Worm (Caenorhabditis elegans) whole organism, L1 larva: Measurements from ENCODE around the gene M28.4.

Source experiments
- C04F5.9 ChIP-seq: sonication (generic microtip); optimal IDR thresholded peaks from 2 replicates; lab custom pipeline; 2016; ENCODE audit warnings: missing genetic modification characterization, missing compliant biosample characterization
- C16A3.4 ChIP-seq: fragments of 150-350 bp; optimal IDR thresholded peaks from 2 replicates; lab custom pipeline; 2014; ENCODE audit warnings: missing biosample characterization, missing genetic modification characterization
- C34B4.2 ChIP-seq: sonication (generic microtip); optimal IDR thresholded peaks from 2 replicates; lab custom pipeline; 2017; ENCODE audit warnings: mild to moderate bottlenecking, missing genetic modification characterization, missing compliant biosample characterization
- Y116A8C.19 ChIP-seq: sonication (generic microtip); optimal IDR thresholded peaks from 2 replicates; lab custom pipeline; 2016; ENCODE audit warnings: missing compliant biosample characterization, missing genetic modification characterization, borderline replicate concordance
- aha-1 ChIP-seq: fragments of 150-350 bp; optimal IDR thresholded peaks from 2 replicates; lab custom pipeline; 2014; ENCODE audit warnings: missing biosample characterization, missing genetic modification characterization
- aly-2 ChIP-seq: fragments of 150-350 bp; optimal IDR thresholded peaks from 2 replicates; lab custom pipeline; 2014; ENCODE audit warnings: missing biosample characterization, missing genetic modification characterization
- ama-1 ChIP-seq: fragments of 150-350 bp; optimal IDR thresholded peaks from 2 replicates; lab custom pipeline; 2014
- blmp-1 ChIP-seq: fragments of 150-350 bp; optimal IDR thresholded peaks from 2 replicates; lab custom pipeline; 2014; ENCODE audit warnings: missing biosample characterization, missing genetic modification characterization
- ceh-63 ChIP-seq: fragments of 200-800 bp; sonication (Bioruptor generic); optimal IDR thresholded peaks from 2 replicates; lab custom pipeline; 2018; ENCODE audit warnings: mild to moderate bottlenecking, missing genetic modification characterization, missing compliant biosample characterization
- ceh-82 ChIP-seq, 3 experiments: fragments of 150-350 bp in 1 of 3; sonication (generic microtip) in 2 of 3; optimal IDR thresholded peaks; 2 replicates each; lab custom pipeline; 2014 to 2017; ENCODE audit warnings: missing biosample characterization in 3 of 3, missing genetic modification characterization in 3 of 3
- ces-1 ChIP-seq: fragments of 150-350 bp; optimal IDR thresholded peaks from 2 replicates; lab custom pipeline; 2014; ENCODE audit warnings: missing biosample characterization, missing genetic modification reagents, missing genetic modification characterization
- dpl-1 ChIP-seq, 3 experiments: fragments of 150-350 bp in 2 of 3; sonication (generic microtip) in 1 of 3; optimal IDR thresholded peaks; 2 replicates each; lab custom pipeline; 2014 to 2017; ENCODE audit warnings: missing biosample characterization in 3 of 3, missing genetic modification characterization in 3 of 3, missing genetic modification reagents in 3 of 3
- dsc-1 ChIP-seq: sonication (generic microtip); optimal IDR thresholded peaks from 2 replicates; lab custom pipeline; 2016; ENCODE audit warnings: mild to moderate bottlenecking, missing genetic modification characterization, missing compliant biosample characterization
- elt-2 ChIP-seq: sonication (generic microtip); optimal IDR thresholded peaks from 2 replicates; lab custom pipeline; 2016; ENCODE audit warnings: missing genetic modification characterization, mild to moderate bottlenecking, inconsistent platforms, missing compliant biosample characterization, missing genetic modification reagents
- fkh-10 ChIP-seq: sonication (generic microtip); optimal IDR thresholded peaks from 2 replicates; lab custom pipeline; 2017; ENCODE audit warnings: missing biosample characterization, missing genetic modification reagents, missing genetic modification characterization
- fkh-4 ChIP-seq: sonication (generic microtip); optimal IDR thresholded peaks from 2 replicates; lab custom pipeline; 2016; ENCODE audit warnings: missing compliant biosample characterization, missing genetic modification characterization, borderline replicate concordance
- fkh-8 ChIP-seq: sonication (generic microtip); optimal IDR thresholded peaks from 2 replicates; lab custom pipeline; 2016; ENCODE audit warnings: mild to moderate bottlenecking, missing genetic modification characterization, missing compliant biosample characterization
- fos-1 ChIP-seq: fragments of 150-350 bp; optimal IDR thresholded peaks from 2 replicates; lab custom pipeline; 2014; ENCODE audit warnings: missing biosample characterization, missing genetic modification characterization
- grh-1 ChIP-seq: fragments of 200-800 bp; sonication (Bioruptor generic); IDR thresholded peaks from 2 replicates; pipeline ENCODE4 v1.3.6; 2022; ENCODE audit warnings: missing genetic modification reagents, missing genetic modification characterization, missing compliant biosample characterization
- hlh-17 ChIP-seq: fragments of 200-800 bp; sonication (Bioruptor generic); optimal IDR thresholded peaks from 2 replicates; lab custom pipeline; 2018; ENCODE audit warnings: missing genetic modification characterization, mild to moderate bottlenecking, missing compliant biosample characterization, moderate library complexity, borderline replicate concordance
- hpl-2 ChIP-seq: fragments of 150-350 bp; optimal IDR thresholded peaks from 2 replicates; lab custom pipeline; 2014; ENCODE audit warnings: missing biosample characterization, missing genetic modification reagents, missing genetic modification characterization
- irx-1 ChIP-seq: sonication (generic microtip); optimal IDR thresholded peaks from 2 replicates; lab custom pipeline; 2016; ENCODE audit warnings: missing genetic modification characterization, missing compliant biosample characterization
- jun-1 ChIP-seq: fragments of 150-350 bp; optimal IDR thresholded peaks from 2 replicates; lab custom pipeline; 2014; ENCODE audit warnings: missing biosample characterization, missing genetic modification reagents, missing genetic modification characterization
- lin-14 ChIP-seq: fragments of 200-800 bp; sonication (Bioruptor generic); optimal IDR thresholded peaks from 2 replicates; lab custom pipeline; 2018; ENCODE audit warnings: mild to moderate bottlenecking, missing genetic modification characterization, moderate library complexity, missing compliant biosample characterization
- lin-15B ChIP-seq: fragments of 150-350 bp; sonication (generic microtip); optimal IDR thresholded peaks from 3 replicates; lab custom pipeline; 2014; ENCODE audit warnings: missing biosample characterization, missing genetic modification characterization
- lsy-2 ChIP-seq, 2 experiments: fragments of 150-350 bp; optimal IDR thresholded peaks; 2 replicates each; lab custom pipeline; 2014; ENCODE audit warnings: missing biosample characterization in 2 of 2, missing genetic modification characterization in 2 of 2
- mdl-1 ChIP-seq, 2 experiments: fragments of 150-350 bp; optimal IDR thresholded peaks; 2 replicates each; lab custom pipeline; 2014 to 2017; ENCODE audit warnings: missing biosample characterization in 2 of 2, missing genetic modification characterization in 2 of 2, inconsistent platforms in 1 of 2
- mef-2 ChIP-seq: fragments of 150-350 bp; optimal IDR thresholded peaks from 2 replicates; lab custom pipeline; 2014; ENCODE audit warnings: missing biosample characterization, missing genetic modification characterization
- mep-1 ChIP-seq: fragments of 150-350 bp; optimal IDR thresholded peaks from 2 replicates; lab custom pipeline; 2014; ENCODE audit warnings: missing biosample characterization, missing genetic modification characterization
- nhr-12 ChIP-seq: sonication (generic microtip); optimal IDR thresholded peaks from 2 replicates; lab custom pipeline; 2017; ENCODE audit warnings: missing biosample characterization, missing genetic modification characterization
- nhr-19 ChIP-seq: fragments of 200-800 bp; sonication (Bioruptor generic); conservative IDR thresholded peaks from 2 replicates; pipeline ENCODE4 v1.3.6; 2022; ENCODE audit warnings: missing genetic modification characterization, missing compliant biosample characterization
- nhr-20 ChIP-seq: sonication (generic microtip); optimal IDR thresholded peaks from 2 replicates; lab custom pipeline; 2016; ENCODE audit warnings: mild to moderate bottlenecking, missing genetic modification characterization, missing compliant biosample characterization
- nhr-237 ChIP-seq: fragments of 150-350 bp; optimal IDR thresholded peaks from 2 replicates; lab custom pipeline; 2014; ENCODE audit warnings: missing biosample characterization, missing genetic modification characterization
- nhr-28 ChIP-seq: fragments of 150-350 bp; optimal IDR thresholded peaks from 2 replicates; lab custom pipeline; 2014; ENCODE audit warnings: missing biosample characterization, missing genetic modification characterization
- nhr-47 ChIP-seq: sonication (generic microtip); optimal IDR thresholded peaks from 2 replicates; lab custom pipeline; 2016; ENCODE audit warnings: mild to moderate bottlenecking, missing genetic modification characterization, moderate library complexity, missing compliant biosample characterization
- nhr-71 ChIP-seq: sonication (generic microtip); optimal IDR thresholded peaks from 2 replicates; lab custom pipeline; 2016; ENCODE audit warnings: mild to moderate bottlenecking, missing genetic modification characterization, moderate library complexity, missing compliant biosample characterization
- nhr-85 ChIP-seq: sonication (generic microtip); peaks from one replicate; lab custom pipeline; 2016; ENCODE audit warnings: missing genetic modification characterization, inconsistent platforms, missing compliant biosample characterization
- pax-3 ChIP-seq: fragments of 200-800 bp; sonication (Bioruptor generic); optimal IDR thresholded peaks from 2 replicates; lab custom pipeline; 2018; ENCODE audit warnings: mild to moderate bottlenecking, missing genetic modification characterization, moderate library complexity, missing compliant biosample characterization
- pqm-1 ChIP-seq: sonication (generic microtip); optimal IDR thresholded peaks from 3 replicates; lab custom pipeline; 2017; ENCODE audit warnings: missing biosample characterization, missing genetic modification characterization
- rnt-1 ChIP-seq: sonication (generic microtip); optimal IDR thresholded peaks from 2 replicates; lab custom pipeline; 2016; ENCODE audit warnings: mild to moderate bottlenecking, missing genetic modification characterization, moderate library complexity, missing compliant biosample characterization
- skn-1 ChIP-seq: fragments of 150-350 bp; optimal IDR thresholded peaks from 2 replicates; lab custom pipeline; 2014; ENCODE audit warnings: missing biosample characterization, missing genetic modification characterization
- snu-23 ChIP-seq: sonication (generic microtip); optimal IDR thresholded peaks from 2 replicates; lab custom pipeline; 2016; ENCODE audit warnings: missing genetic modification characterization, missing compliant biosample characterization
- sox-4 ChIP-seq: sonication (generic microtip); optimal IDR thresholded peaks from 2 replicates; lab custom pipeline; 2016; ENCODE audit warnings: missing genetic modification characterization, missing compliant biosample characterization
- sptf-1 ChIP-seq: fragments of 150-350 bp; optimal IDR thresholded peaks from 2 replicates; lab custom pipeline; 2014; ENCODE audit warnings: missing biosample characterization, missing genetic modification characterization
- sup-37 ChIP-seq: fragments of 200-800 bp; sonication (Bioruptor generic); optimal IDR thresholded peaks from 2 replicates; lab custom pipeline; 2018; ENCODE audit warnings: mild to moderate bottlenecking, missing genetic modification characterization, missing compliant biosample characterization
- swsn-7 ChIP-seq: sonication (generic microtip); optimal IDR thresholded peaks from 2 replicates; lab custom pipeline; 2016; ENCODE audit warnings: missing genetic modification characterization, missing compliant biosample characterization
- tbx-2 ChIP-seq: sonication (generic microtip); optimal IDR thresholded peaks from 2 replicates; lab custom pipeline; 2016; ENCODE audit warnings: missing genetic modification characterization, missing compliant biosample characterization
- unc-130 ChIP-seq: fragments of 150-350 bp; optimal IDR thresholded peaks from 2 replicates; lab custom pipeline; 2017; ENCODE audit warnings: missing biosample characterization, missing genetic modification characterization, inconsistent platforms
- unc-62 ChIP-seq: fragments of 150-350 bp; optimal IDR thresholded peaks from 2 replicates; lab custom pipeline; 2014; ENCODE audit warnings: missing biosample characterization, missing genetic modification reagents, missing genetic modification characterization
- unc-98 ChIP-seq: fragments of 200-800 bp; sonication (Bioruptor generic); IDR thresholded peaks from 2 replicates; pipeline ENCODE4 v1.3.6; 2022; ENCODE audit warnings: missing genetic modification characterization, missing compliant biosample characterization
- xbp-1 ChIP-seq: sonication (generic microtip); optimal IDR thresholded peaks from 2 replicates; lab custom pipeline; 2016; ENCODE audit warnings: missing genetic modification characterization, missing compliant biosample characterization
- ztf-11 ChIP-seq, 2 experiments: sonication (generic microtip); optimal IDR thresholded peaks; 2 replicates each; lab custom pipeline; 2016 to 2017; ENCODE audit warnings: missing genetic modification characterization in 2 of 2, missing biosample characterization in 1 of 2, missing compliant biosample characterization in 1 of 2
- ztf-4 ChIP-seq: fragments of 150-350 bp; optimal IDR thresholded peaks from 2 replicates; lab custom pipeline; 2014; ENCODE audit warnings: missing biosample characterization, missing genetic modification characterization

M28.4 gene

DNA sequence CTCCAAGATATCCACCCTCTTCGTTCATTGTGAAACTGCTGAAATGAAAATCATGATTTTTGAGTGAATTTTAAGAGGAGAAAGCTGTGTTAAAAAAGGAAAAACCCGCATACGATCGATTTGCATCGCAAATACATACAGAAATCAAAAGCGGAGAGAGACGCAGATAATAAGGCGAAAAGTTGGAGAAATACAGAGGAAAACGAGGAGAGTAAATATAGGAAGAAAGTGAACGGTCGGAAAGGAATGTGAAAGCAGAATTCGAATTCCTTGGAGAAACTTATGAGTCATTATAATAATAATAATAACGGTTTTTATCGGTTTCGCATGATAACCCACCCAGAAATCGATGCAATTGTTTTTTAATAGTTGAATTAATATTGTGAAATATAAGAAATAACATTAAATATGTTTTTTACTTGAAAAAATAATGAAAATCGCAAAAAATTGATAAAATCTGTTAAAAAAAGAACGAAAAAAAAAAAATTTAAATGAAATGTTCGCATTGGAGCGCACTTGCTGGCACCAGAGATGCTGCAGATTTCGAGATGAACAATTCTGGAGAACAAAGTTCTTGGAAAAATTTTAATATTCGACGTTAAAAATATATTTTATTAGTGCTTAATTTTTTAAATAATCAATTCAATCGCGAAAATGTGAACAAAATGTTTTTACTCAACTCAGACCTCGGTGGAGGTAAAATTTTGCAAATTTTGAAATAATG is 36.1 kb upstream of the M28.4 start, which contains the start of gene ccm-3:
TSS of gene ccm-3 (minus strand) at position 38 of the 724 bp plus-strand sequence.
- TF ChIP-seq snu-23 (GFP tag; lab: Kevin White, UChicago) (peak; percentile 11), mep-1 (no peak), ceh-63 (GFP tag; lab: Kevin White, UChicago) (no peak), hpl-2 (GFP tag; lab: Kevin White, UChicago) (no peak), sox-4 (tag; lab: Kevin White, UChicago) (no peak), mef-2 (tag; lab: Kevin White, UChicago) (no peak), xbp-1 (tag; lab: Kevin White, UChicago) (peak; percentile 23), jun-1 (no peak), nhr-12 (no peak), blmp-1 (tag; lab: Kevin White, UChicago) (peak; percentile 98), C04F5.9 (tag; lab: Kevin White, UChicago) (no peak), mdl-1 (tag; optimal IDR thresholded peaks at IDR 0.05; lab: Kevin White, UChicago) (no peak), nhr-85 (no peak), rnt-1 (peak; percentile 42), swsn-7 (tag; lab: Kevin White, UChicago) (no peak), sptf-1 (tag; lab: Kevin White, UChicago) (no peak), fos-1 (tag; lab: Kevin White, UChicago) (no peak), fkh-10 (GFP tag; lab: Kevin White, UChicago) (peak; percentile 3), C34B4.2 (tag; lab: Kevin White, UChicago) (no peak), ztf-4 (tag; lab: Kevin White, UChicago) (no peak), dpl-1 (GFP tag; optimal IDR thresholded peaks at IDR 0.05; lab: Kevin White, UChicago) (peak; percentile 26 to 62 (median 34)), tbx-2 (tag; lab: Kevin White, UChicago) (no peak), unc-130 (no peak), irx-1 (tag; lab: Kevin White, UChicago) (no peak), nhr-47 (tag; lab: Kevin White, UChicago) (peak; percentile 30), hlh-17 (GFP tag; lab: Kevin White, UChicago) (no peak), ztf-11 (tag; optimal IDR thresholded peaks at IDR 0.05; lab: Kevin White, UChicago) (no peak), fkh-4 (tag; lab: Kevin White, UChicago) (no peak), pqm-1 (tag; lab: Kevin White, UChicago) (no peak), fkh-8 (tag; lab: Kevin White, UChicago) (peak; percentile 28), nhr-20 (no peak), dsc-1 (no peak), sup-37 (GFP tag; lab: Kevin White, UChicago) (no peak), ama-1 (lab: Kevin White, UChicago) (no peak), lsy-2 (tag; optimal IDR thresholded peaks at IDR 0.05; lab: Kevin White, UChicago) (peak; percentile 15 to 77), skn-1 (tag; lab: Kevin White, UChicago) (no peak), ceh-82 (tag; optimal IDR thresholded peaks at IDR 0.05; lab: Kevin White, UChicago) (peak in 2 of 3 experiments; percentile 15 to 54), Y116A8C.19 (tag; lab: Kevin White, UChicago) (no peak), pax-3 (tag; lab: Kevin White, UChicago) (no peak), elt-2 (tag; lab: Kevin White, UChicago) (no peak), unc-62 (GFP tag; lab: Kevin White, UChicago) (no peak), unc-98 (GFP tag; lab: Robert Waterston, UW) (no peak), nhr-19 (0 out of 2 replicates have a peak, but pooled peaks have one; percentile 22), nhr-28 (tag; lab: Kevin White, UChicago) (no peak), grh-1 (no peak), lin-15B (peak; percentile 64), nhr-71 (tag; lab: Kevin White, UChicago) (peak; percentile 52), aly-2 (no peak), C16A3.4 (peak; percentile 50), aha-1 (tag; lab: Kevin White, UChicago) (no peak), lin-14 (GFP tag; lab: Kevin White, UChicago) (peak; percentile 63), nhr-237 (tag; lab: Kevin White, UChicago) (no peak), ces-1 (GFP tag; lab: Kevin White, UChicago) (no peak)
